Worm (Caenorhabditis elegans): ENCODE results near the gene F20B10.3.
"Not testable (repeated sequence)": the region's sequence is repeated elsewhere in the genome, so short reads cannot be mapped to it uniquely, and the experiment has no call there.

The F20B10.3 gene

ce11 chrIV:12155819-12156218 is 12.2 kb upstream of the F20B10.3 start:
- TF ChIP-seq flt-1 (GFP tag; IDR thresholded peaks at IDR 0.05) = peak; percentile 89

- TF ChIP-seq klf-2 (GFP tag; conservative IDR thresholded peaks at IDR 0.05) = no peak
- TF ChIP-seq flt-1 (GFP tag; IDR thresholded peaks at IDR 0.05) = no peak
- 0 out of 2 replicates have a peak, but pooled peaks have one; percentile 18 for TF ChIP-seq T22C8.4 (GFP tag; IDR thresholded peaks at IDR 0.05)
Observed at ce11 chrIV:12156642-12157233, 11.3 kb upstream of the F20B10.3 start, which contains the start of gene eri-12. Gene eri-12, plus strand, starts transcription at chrIV:12156838.

ce11 chrIV:12157915-12158314 is 10.1 kb upstream of the F20B10.3 start:
- TF ChIP-seq ztf-29 (GFP tag; IDR thresholded peaks at IDR 0.05) = no peak
- peak; percentile 41 for TF ChIP-seq cog-1 (tag; optimal IDR thresholded peaks at IDR 0.05)
- peak; percentile 66 for TF ChIP-seq T22C8.4 (GFP tag; IDR thresholded peaks at IDR 0.05)
- 0 out of 2 replicates have a peak, but pooled peaks have one; percentile 23 for TF ChIP-seq flt-1 (GFP tag; IDR thresholded peaks at IDR 0.05)
- TF ChIP-seq tab-1 (GFP tag; IDR thresholded peaks at IDR 0.05) = 0 out of 2 replicates have a peak, but pooled peaks have one; percentile 7
- no peak for TF ChIP-seq ztf-23 (GFP tag; IDR thresholded peaks at IDR 0.05)

ce11 chrIV:12160421-12160820 is 7.6 kb upstream of the F20B10.3 start:
- TF ChIP-seq ztf-29 (GFP tag; IDR thresholded peaks at IDR 0.05) = no peak
- no peak for TF ChIP-seq med-1 (GFP tag; optimal IDR thresholded peaks at IDR 0.05; ENCODE audit: insufficient read depth)
- no peak for TF ChIP-seq flt-1 (GFP tag; IDR thresholded peaks at IDR 0.05)
- no peak for TF ChIP-seq ref-1 (GFP tag; conservative IDR thresholded peaks at IDR 0.05)
- TF ChIP-seq tab-1 (GFP tag; IDR thresholded peaks at IDR 0.05) = no peak
- TF ChIP-seq klf-2 (GFP tag; conservative IDR thresholded peaks at IDR 0.05) = no peak
- no peak for TF ChIP-seq T22C8.4 (GFP tag; IDR thresholded peaks at IDR 0.05)
- TF ChIP-seq ztf-23 (GFP tag; IDR thresholded peaks at IDR 0.05) = no peak
- TF ChIP-seq cog-1 (tag; optimal IDR thresholded peaks at IDR 0.05) = no peak

ce11 chrIV:12162732-12163131 is 5.3 kb upstream of the F20B10.3 start:
- TF ChIP-seq klf-2 (GFP tag; conservative IDR thresholded peaks at IDR 0.05) (no peak), ref-1 (GFP tag; conservative IDR thresholded peaks at IDR 0.05) (no peak), med-1 (GFP tag; optimal IDR thresholded peaks at IDR 0.05; ENCODE audit: insufficient read depth) (no peak), ztf-29 (GFP tag; IDR thresholded peaks at IDR 0.05) (no peak), flt-1 (GFP tag; IDR thresholded peaks at IDR 0.05) (no peak), ztf-23 (GFP tag; IDR thresholded peaks at IDR 0.05) (no peak), tab-1 (GFP tag; IDR thresholded peaks at IDR 0.05) (no peak), cog-1 (tag; optimal IDR thresholded peaks at IDR 0.05) (no peak), T22C8.4 (GFP tag; IDR thresholded peaks at IDR 0.05) (no peak)

ce11 chrIV:12165432-12166078 is 2.5 kb upstream of the F20B10.3 start:
- TF ChIP-seq tab-1 (GFP tag; IDR thresholded peaks at IDR 0.05) (no peak), klf-2 (GFP tag; conservative IDR thresholded peaks at IDR 0.05) (no peak)

ce11 chrIV:12178235-12178634 is 10.2 kb downstream of the F20B10.3 start, which contains the start of gene nlr-1:
Gene nlr-1, minus strand, starts transcription at chrIV:12178335.
- not testable (repeated sequence) for TF ChIP-seq cog-1 (tag; optimal IDR thresholded peaks at IDR 0.05); T22C8.4 (GFP tag; IDR thresholded peaks at IDR 0.05); med-1 (GFP tag; optimal IDR thresholded peaks at IDR 0.05; ENCODE audit: insufficient read depth)

- TF ChIP-seq flt-1 (GFP tag; IDR thresholded peaks at IDR 0.05) = no peak
- TF ChIP-seq ref-1 (GFP tag; conservative IDR thresholded peaks at IDR 0.05) = no peak
- no peak for TF ChIP-seq med-1 (GFP tag; optimal IDR thresholded peaks at IDR 0.05; ENCODE audit: insufficient read depth)
- TF ChIP-seq tab-1 (GFP tag; IDR thresholded peaks at IDR 0.05) = no peak
- TF ChIP-seq ztf-29 (GFP tag; IDR thresholded peaks at IDR 0.05) = no peak
- TF ChIP-seq ztf-23 (GFP tag; IDR thresholded peaks at IDR 0.05) = no peak
Observed at ce11 chrIV:12192104-12192763, 24.2 kb downstream of the F20B10.3 start.

ce11 chrIV:12193338-12193737 is 25.3 kb downstream of the F20B10.3 start:
- no peak for TF ChIP-seq tab-1 (GFP tag; IDR thresholded peaks at IDR 0.05)
- TF ChIP-seq flt-1 (GFP tag; IDR thresholded peaks at IDR 0.05) = no peak
- no peak for TF ChIP-seq cog-1 (tag; optimal IDR thresholded peaks at IDR 0.05)
- TF ChIP-seq med-1 (GFP tag; optimal IDR thresholded peaks at IDR 0.05; ENCODE audit: insufficient read depth) = no peak
- no peak for TF ChIP-seq klf-2 (GFP tag; conservative IDR thresholded peaks at IDR 0.05)
- no peak for TF ChIP-seq ref-1 (GFP tag; conservative IDR thresholded peaks at IDR 0.05)

ce11 chrIV:12194668-12195067 is 26.6 kb downstream of the F20B10.3 start:
- no peak for TF ChIP-seq ztf-29 (GFP tag; IDR thresholded peaks at IDR 0.05)
- TF ChIP-seq T22C8.4 (GFP tag; IDR thresholded peaks at IDR 0.05) = no peak

- no peak for TF ChIP-seq flt-1 (GFP tag; IDR thresholded peaks at IDR 0.05)
- no peak for TF ChIP-seq T22C8.4 (GFP tag; IDR thresholded peaks at IDR 0.05)
- TF ChIP-seq klf-2 (GFP tag; conservative IDR thresholded peaks at IDR 0.05) = no peak
- TF ChIP-seq ref-1 (GFP tag; conservative IDR thresholded peaks at IDR 0.05) = no peak
- TF ChIP-seq cog-1 (tag; optimal IDR thresholded peaks at IDR 0.05) = no peak
- TF ChIP-seq tab-1 (GFP tag; IDR thresholded peaks at IDR 0.05) = no peak
- TF ChIP-seq med-1 (GFP tag; optimal IDR thresholded peaks at IDR 0.05; ENCODE audit: insufficient read depth) = no peak
- TF ChIP-seq ztf-23 (GFP tag; IDR thresholded peaks at IDR 0.05) = no peak
- no peak for TF ChIP-seq ztf-29 (GFP tag; IDR thresholded peaks at IDR 0.05)
Observed at ce11 chrIV:12196608-12197007, 28.6 kb downstream of the F20B10.3 start.
